Fruit fly (Drosophila melanogaster) whole organism, embryonic: ENCODE data around the gene Drsl1.

ENCODE experiments used
- ATbp ChIP-seq: fragments of 200-800 bp; sonication (Bioruptor generic); optimal IDR thresholded peaks from 2 replicates; lab custom pipeline; 2017; ENCODE audit warnings: missing biosample characterization, mild to moderate bottlenecking, missing genetic modification characterization, missing genetic modification reagents
- Antp ChIP-seq: fragments of 200-800 bp; sonication (Bioruptor generic); optimal IDR thresholded peaks from 3 replicates; lab custom pipeline; 2016; ENCODE audit warnings: missing biosample characterization, missing genetic modification characterization
- B-H2 ChIP-seq: fragments of 200-800 bp; sonication (Bioruptor generic); optimal IDR thresholded peaks from 2 replicates; lab custom pipeline; 2018; ENCODE audit warnings: missing biosample characterization, mild to moderate bottlenecking, missing genetic modification characterization
- CG10959 ChIP-seq: fragments of 200-800 bp; sonication (Bioruptor generic); IDR thresholded peaks from 2 replicates; pipeline ENCODE4 v1.3.6; 2022; ENCODE audit warnings: missing biosample characterization, missing genetic modification characterization
- CG13287 ChIP-seq: fragments of 200-800 bp; sonication (Bioruptor generic); IDR thresholded peaks from 2 replicates; pipeline ENCODE4 v1.3.6; 2022; ENCODE audit warnings: missing biosample characterization, missing genetic modification characterization; ENCODE audit not compliant: partially characterized antibody
- CG14050 ChIP-seq: fragments of 200-800 bp; sonication (Bioruptor generic); IDR thresholded peaks from 3 replicates; pipeline ENCODE4 v1.3.6; 2022; ENCODE audit warnings: missing biosample characterization, missing genetic modification characterization
- CG14710 ChIP-seq: fragments of 200-800 bp; sonication (Bioruptor generic); optimal IDR thresholded peaks from 3 replicates; lab custom pipeline; 2019; ENCODE audit warnings: missing biosample characterization, mild to moderate bottlenecking, missing genetic modification characterization, moderate library complexity
- CG1529 ChIP-seq: fragments of 200-800 bp; sonication (Bioruptor generic); optimal IDR thresholded peaks from 3 replicates; lab custom pipeline; 2018; ENCODE audit warnings: missing biosample characterization, missing genetic modification characterization
- CG15514 ChIP-seq: fragments of 200-800 bp; sonication (Bioruptor generic); optimal IDR thresholded peaks from 3 replicates; lab custom pipeline; 2017; ENCODE audit warnings: missing biosample characterization, missing genetic modification characterization, mild to moderate bottlenecking, moderate library complexity, missing genetic modification reagents
- CG1832 ChIP-seq: fragments of 200-800 bp; sonication (Bioruptor generic); optimal IDR thresholded peaks from 2 replicates; lab custom pipeline; 2017; ENCODE audit warnings: missing biosample characterization, mild to moderate bottlenecking, missing genetic modification characterization, inconsistent platforms
- CG2199 ChIP-seq: fragments of 200-800 bp; sonication (Bioruptor generic); IDR thresholded peaks from 3 replicates; pipeline ENCODE4 v1.3.6; 2022; ENCODE audit warnings: missing biosample characterization, missing genetic modification characterization
- CG2678 ChIP-seq: fragments of 200-800 bp; sonication (Bioruptor generic); optimal IDR thresholded peaks from 3 replicates; lab custom pipeline; 2019; ENCODE audit warnings: missing biosample characterization, mild to moderate bottlenecking, missing genetic modification characterization, moderate library complexity
- CG33557 ChIP-seq: fragments of 200-800 bp; sonication (Bioruptor generic); optimal IDR thresholded peaks from 2 replicates; lab custom pipeline; 2019; ENCODE audit warnings: missing biosample characterization, mild to moderate bottlenecking, missing genetic modification characterization, moderate library complexity
- CG34376 ChIP-seq: fragments of 200-800 bp; sonication (Bioruptor generic); optimal IDR thresholded peaks from 2 replicates; lab custom pipeline; 2018; ENCODE audit warnings: missing biosample characterization, mild to moderate bottlenecking, missing genetic modification characterization
- CG3726 ChIP-seq: fragments of 200-800 bp; sonication (Bioruptor generic); IDR thresholded peaks from 3 replicates; pipeline ENCODE4, ENCODE4 v1.3.6; 2022; ENCODE audit warnings: missing biosample characterization, missing genetic modification characterization
- CG6272 ChIP-seq: fragments of 200-800 bp; sonication (Bioruptor generic); IDR thresholded peaks from 2 replicates; pipeline ENCODE4 v1.3.6; 2022; ENCODE audit warnings: missing biosample characterization, missing genetic modification characterization
- CG6765 ChIP-seq: fragments of 200-800 bp; sonication (Bioruptor generic); optimal IDR thresholded peaks from 3 replicates; lab custom pipeline; 2017; ENCODE audit warnings: missing biosample characterization, mild to moderate bottlenecking, missing genetic modification characterization
- CG6813 ChIP-seq: fragments of 200-800 bp; sonication (Bioruptor generic); optimal IDR thresholded peaks from 2 replicates; lab custom pipeline; 2017; ENCODE audit warnings: missing biosample characterization, missing genetic modification characterization, mild to moderate bottlenecking, moderate library complexity, missing genetic modification reagents
- CG8359 ChIP-seq: fragments of 200-800 bp; sonication (Bioruptor generic); optimal IDR thresholded peaks from 2 replicates; lab custom pipeline; 2017; ENCODE audit warnings: missing biosample characterization, mild to moderate bottlenecking, missing genetic modification characterization, borderline replicate concordance
- CG8924 ChIP-seq: fragments of 200-800 bp; optimal IDR thresholded peaks from 3 replicates; lab custom pipeline; 2019; ENCODE audit warnings: missing biosample characterization, mild to moderate bottlenecking, missing genetic modification characterization, moderate library complexity
- Camta ChIP-seq: fragments of 200-800 bp; sonication (Bioruptor generic); optimal IDR thresholded peaks from 2 replicates; lab custom pipeline; 2016; ENCODE audit warnings: missing biosample characterization, missing genetic modification characterization
- CkIIα-i1 ChIP-seq: fragments of 200-800 bp; sonication (Bioruptor generic); IDR thresholded peaks from 2 replicates; pipeline ENCODE4 v1.3.6; 2022; ENCODE audit warnings: missing biosample characterization, missing genetic modification characterization
- Dll ChIP-seq: fragments of 200-800 bp; sonication (Bioruptor generic); IDR thresholded peaks from 4 replicates; pipeline ENCODE4 v1.3.6; 2022; ENCODE audit warnings: missing biosample characterization, missing genetic modification characterization; ENCODE audit not compliant: partially characterized antibody
- ERR ChIP-seq: fragments of 200-800 bp; sonication (Bioruptor generic); optimal IDR thresholded peaks from 2 replicates; lab custom pipeline; 2016; ENCODE audit warnings: missing biosample characterization, missing genetic modification characterization
- Elba2 ChIP-seq: fragments of 200-800 bp; sonication (Bioruptor generic); optimal IDR thresholded peaks from 3 replicates; lab custom pipeline; 2016; ENCODE audit warnings: missing biosample characterization, missing genetic modification characterization
- Hey ChIP-seq: fragments of 200-800 bp; sonication (Bioruptor generic); optimal IDR thresholded peaks from 3 replicates; lab custom pipeline; 2018; ENCODE audit warnings: missing biosample characterization, mild to moderate bottlenecking, missing genetic modification characterization
- Hr3 ChIP-seq: fragments of 200-800 bp; sonication (Bioruptor generic); optimal IDR thresholded peaks from 3 replicates; lab custom pipeline; 2016; ENCODE audit warnings: missing biosample characterization, missing genetic modification characterization
- Hr39 ChIP-seq: fragments of >200 bp; optimal IDR thresholded peaks from 2 replicates; lab custom pipeline; 2017
- Lpt ChIP-seq: fragments of >200 bp; optimal IDR thresholded peaks from 2 replicates; lab custom pipeline; 2018; ENCODE audit warnings: missing biosample characterization, missing genetic modification characterization
- Nf-YC ChIP-seq: fragments of 200-800 bp; optimal IDR thresholded peaks from 3 replicates; lab custom pipeline; 2019; ENCODE audit warnings: missing biosample characterization, mild to moderate bottlenecking, missing genetic modification characterization, moderate library complexity
- Optix ChIP-seq: fragments of 200-800 bp; sonication (Bioruptor generic); IDR thresholded peaks from 3 replicates; pipeline ENCODE4 v1.3.6; 2022; ENCODE audit warnings: missing biosample characterization, missing genetic modification characterization
- Pdp1 ChIP-seq, 2 experiments: fragments of 200-800 bp; sonication (Bioruptor generic); optimal IDR thresholded peaks; 3 replicates each; lab custom pipeline; 2016; ENCODE audit warnings: missing biosample characterization in 2 of 2, missing genetic modification characterization in 2 of 2, mild to moderate bottlenecking in 1 of 2, moderate library complexity in 1 of 2
- caup ChIP-seq: fragments of 200-800 bp; sonication (Bioruptor generic); optimal IDR thresholded peaks from 3 replicates; lab custom pipeline; 2017; ENCODE audit warnings: missing biosample characterization, mild to moderate bottlenecking, missing genetic modification characterization, moderate library complexity; ENCODE audit not compliant: severe bottlenecking
- chm ChIP-seq: fragments of 200-800 bp; sonication (Bioruptor generic); IDR thresholded peaks from 2 replicates; pipeline ENCODE4 v1.3.6; 2022; ENCODE audit warnings: missing biosample characterization, missing genetic modification characterization
- crc ChIP-seq: fragments of 200-800 bp; sonication (Bioruptor generic); optimal IDR thresholded peaks from 2 replicates; lab custom pipeline; 2016; ENCODE audit warnings: missing biosample characterization, missing genetic modification characterization
- dimm ChIP-seq: fragments of 200-800 bp; sonication (Bioruptor generic); IDR thresholded peaks from 2 replicates; pipeline ENCODE4 v1.3.6; 2022; ENCODE audit warnings: missing biosample characterization, missing genetic modification characterization
- dysf ChIP-seq: fragments of 200-800 bp; sonication (Bioruptor generic); IDR thresholded peaks from 3 replicates; pipeline ENCODE4 v1.3.6; 2022; ENCODE audit warnings: missing biosample characterization, missing genetic modification characterization
- ems ChIP-seq: fragments of 200-800 bp; sonication (Bioruptor generic); optimal IDR thresholded peaks from 3 replicates; lab custom pipeline; 2016; ENCODE audit warnings: missing biosample characterization, missing genetic modification characterization
- en ChIP-seq: fragments of 200-800 bp; sonication (Bioruptor generic); optimal IDR thresholded peaks from 2 replicates; lab custom pipeline; 2016; ENCODE audit warnings: missing biosample characterization, missing genetic modification characterization
- exex ChIP-seq: fragments of 200-800 bp; sonication (Bioruptor generic); optimal IDR thresholded peaks from 4 replicates; lab custom pipeline; 2018; ENCODE audit warnings: missing biosample characterization, mild to moderate bottlenecking, missing genetic modification characterization, moderate library complexity
- grau ChIP-seq: fragments of 200-800 bp; optimal IDR thresholded peaks from 3 replicates; lab custom pipeline; 2019; ENCODE audit warnings: missing biosample characterization, mild to moderate bottlenecking, missing genetic modification characterization, moderate library complexity
- hkb ChIP-seq, 2 experiments: fragments of 200-800 bp in 1 of 2; fragments of >200 bp in 1 of 2; sonication (Bioruptor generic) in 1 of 2; IDR thresholded peaks in 1 of 2; optimal IDR thresholded peaks in 1 of 2; 2 replicates each; pipeline versions ENCODE4 v1.3.6 to Lab custom; 2017 to 2022; ENCODE audit warnings: missing biosample characterization in 1 of 2, missing genetic modification characterization in 1 of 2
- hth ChIP-seq: fragments of >200 bp; optimal IDR thresholded peaks from 2 replicates; lab custom pipeline; 2017; ENCODE audit warnings: inconsistent platforms
- lilli ChIP-seq: fragments of 200-800 bp; sonication (Bioruptor generic); optimal IDR thresholded peaks from 3 replicates; lab custom pipeline; 2016; ENCODE audit warnings: missing biosample characterization, missing genetic modification characterization
- nerfin-1 ChIP-seq: fragments of 200-800 bp; sonication (Bioruptor generic); optimal IDR thresholded peaks from 3 replicates; lab custom pipeline; 2019; ENCODE audit warnings: missing biosample characterization, mild to moderate bottlenecking, missing genetic modification characterization, moderate library complexity
- org-1 ChIP-seq: fragments of 200-800 bp; sonication (Bioruptor generic); optimal IDR thresholded peaks from 2 replicates; lab custom pipeline; 2017; ENCODE audit warnings: missing biosample characterization, missing genetic modification characterization
- otp ChIP-seq: fragments of 200-800 bp; sonication (Bioruptor generic); IDR thresholded peaks from 3 replicates; pipeline ENCODE4, ENCODE4 v1.3.6; 2022; ENCODE audit warnings: missing biosample characterization, missing genetic modification characterization
- salm ChIP-seq: fragments of 200-800 bp; sonication (Bioruptor generic); optimal IDR thresholded peaks from 2 replicates; lab custom pipeline; 2018; ENCODE audit warnings: missing biosample characterization, mild to moderate bottlenecking, missing genetic modification characterization
- schlank ChIP-seq: fragments of 200-800 bp; sonication (Bioruptor generic); optimal IDR thresholded peaks from 2 replicates; lab custom pipeline; 2018; ENCODE audit warnings: missing biosample characterization, mild to moderate bottlenecking, missing genetic modification characterization
- seq ChIP-seq: fragments of 200-800 bp; sonication (Bioruptor generic); IDR thresholded peaks from 2 replicates; pipeline ENCODE4 v1.3.6; 2022; ENCODE audit warnings: missing biosample characterization, missing genetic modification characterization
- zf30C ChIP-seq: fragments of 200-800 bp; sonication (Bioruptor generic); optimal IDR thresholded peaks from 3 replicates; lab custom pipeline; 2018; ENCODE audit warnings: missing biosample characterization, mild to moderate bottlenecking, missing genetic modification characterization

Drsl1 gene

DNA sequence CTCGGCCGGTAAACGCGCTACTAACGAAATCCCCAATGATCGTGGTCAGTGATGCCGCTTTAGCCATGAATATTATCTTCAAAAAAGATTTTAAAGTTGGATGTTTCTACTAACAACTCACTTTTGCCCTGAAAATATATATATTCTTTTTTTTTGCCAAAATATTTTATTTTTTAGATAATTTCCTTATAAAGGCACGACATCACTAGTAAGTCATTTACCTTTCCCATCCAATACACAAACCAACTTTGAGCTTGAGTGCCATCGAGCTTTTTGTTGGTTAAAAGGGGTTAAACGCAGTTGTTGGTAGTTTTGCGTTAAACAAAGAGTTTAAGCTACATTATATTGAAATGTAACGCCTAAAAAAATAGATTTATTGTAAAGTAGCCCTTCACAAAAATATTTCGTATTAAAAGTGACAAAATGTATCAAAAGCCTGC lies 32.5 kb downstream of the Drsl1 start, which contains the start of gene CG14968 (continued):
- peak; percentile 69 for TF ChIP-seq CG33557
- peak; percentile 95 for TF ChIP-seq CG8924 (tag; lab: Kevin White, UChicago)
- TF ChIP-seq ERR (GFP tag; lab: Kevin White, UChicago): peak; percentile 73
- peak; percentile 87 for TF ChIP-seq B-H2 (GFP tag; lab: Kevin White, UChicago)
- TF ChIP-seq CG13287 (GFP tag; lab: Robert Waterston, UW): no peak
- TF ChIP-seq caup (GFP tag; lab: Kevin White, UChicago): peak; percentile 96
- TF ChIP-seq lilli: peak; percentile 91
- TF ChIP-seq Hr3 (GFP tag; lab: Kevin White, UChicago): peak; percentile 91
- peak; percentile 77 for TF ChIP-seq CkIIα-i1 (GFP tag; lab: Robert Waterston, UW)
- TF ChIP-seq CG6272: peak; percentile 91
- no peak for TF ChIP-seq zf30C (GFP tag; lab: Kevin White, UChicago)
- no peak for TF ChIP-seq Dll (GFP tag; lab: Robert Waterston, UW)
- TF ChIP-seq CG2199 (GFP tag; lab: Robert Waterston, UW): peak; percentile 81; the same call in 2 of the 3 replicates
- TF ChIP-seq Elba2: no peak
- peak; percentile 94 for TF ChIP-seq grau
- TF ChIP-seq CG34376 (GFP tag; lab: Kevin White, UChicago): peak; percentile 62
- peak; percentile 89 for TF ChIP-seq ATbp (GFP tag; lab: Kevin White, UChicago)
- TF ChIP-seq CG6765 (GFP tag; lab: Kevin White, UChicago): peak; percentile 93
- peak; percentile 82 for TF ChIP-seq nerfin-1
- peak; percentile 69 for TF ChIP-seq Nf-YC (tag; lab: Kevin White, UChicago)
- TF ChIP-seq CG14050 (GFP tag; lab: Robert Waterston, UW): peak; percentile 97
- peak; percentile 93 for TF ChIP-seq CG15514 (GFP tag; lab: Kevin White, UChicago)
- TF ChIP-seq CG14710 (tag; lab: Kevin White, UChicago): peak; percentile 86
- peak; percentile 23 for TF ChIP-seq Antp
- TF ChIP-seq salm (tag; lab: Kevin White, UChicago): peak; percentile 86
- TF ChIP-seq CG1529 (GFP tag; lab: Kevin White, UChicago): peak; percentile 74
- TF ChIP-seq Hey (tag; lab: Kevin White, UChicago): peak; percentile 62
- TF ChIP-seq CG2678 (tag; lab: Kevin White, UChicago): peak; percentile 97
- TF ChIP-seq Camta (GFP tag; lab: Kevin White, UChicago): peak; percentile 85
- TF ChIP-seq crc (GFP tag; lab: Kevin White, UChicago): peak; percentile 52
- peak; percentile 73 for TF ChIP-seq exex (tag; lab: Kevin White, UChicago)
- peak; percentile 70 for TF ChIP-seq schlank
- peak; percentile 71 for TF ChIP-seq org-1 (GFP tag; lab: Kevin White, UChicago)
- no peak for TF ChIP-seq hkb (optimal IDR thresholded peaks at IDR 0.05; lab: Kevin White, UChicago)
- TF ChIP-seq hkb (GFP tag; IDR thresholded peaks at IDR 0.05; lab: Robert Waterston, UW): peak; percentile 97
- peak; percentile 92 for TF ChIP-seq CG6813 (GFP tag; lab: Kevin White, UChicago)
- TF ChIP-seq hth (lab: Kevin White, UChicago): no peak
- peak; percentile 91 for TF ChIP-seq ems (GFP tag; lab: Kevin White, UChicago)
- TF ChIP-seq Lpt: no peak
- TF ChIP-seq en (GFP tag; lab: Kevin White, UChicago): no peak
- TF ChIP-seq Optix (GFP tag; lab: Robert Waterston, UW): peak; percentile 85
- peak; percentile 97 for TF ChIP-seq dysf (GFP tag; lab: Robert Waterston, UW)
- TF ChIP-seq CG8359 (GFP tag; lab: Kevin White, UChicago): peak; percentile 71
- TF ChIP-seq dimm (GFP tag; lab: Robert Waterston, UW): peak; percentile 87
- TF ChIP-seq chm (GFP tag; lab: Robert Waterston, UW): peak; percentile 95
- TF ChIP-seq Hr39 (lab: Kevin White, UChicago): no peak
- peak; percentile 96 for TF ChIP-seq seq (GFP tag; lab: Robert Waterston, UW)
- peak; percentile 66 to 74 for TF ChIP-seq Pdp1 (GFP tag; optimal IDR thresholded peaks at IDR 0.05; lab: Kevin White, UChicago)
- peak; percentile 87 for TF ChIP-seq CG3726
- peak; percentile 93 for TF ChIP-seq otp (GFP tag; lab: Robert Waterston, UW)
- peak; percentile 78 for TF ChIP-seq CG10959 (GFP tag; lab: Robert Waterston, UW)
- TF ChIP-seq CG1832 (GFP tag; lab: Kevin White, UChicago): no peak
